Worm (Caenorhabditis elegans) whole organism, young adult: ENCODE data around the gene osta-3.

Experiments used
- B0019.2 ChIP-seq: fragments of 200-800 bp; sonication (Bioruptor generic); conservative IDR thresholded peaks from 2 replicates; pipeline ENCODE4 v1.3.6; 2022; ENCODE audit warnings: missing genetic modification reagents, missing genetic modification characterization, missing compliant biosample characterization
- C17E4.6 ChIP-seq: fragments of 200-800 bp; sonication (Bioruptor generic); IDR thresholded peaks from 2 replicates; pipeline ENCODE4 v1.3.6; 2022; ENCODE audit warnings: missing genetic modification reagents, missing genetic modification characterization, missing compliant biosample characterization
- F10E7.11 ChIP-seq: sonication (generic microtip); optimal IDR thresholded peaks from 2 replicates; lab custom pipeline; 2017; ENCODE audit warnings: mild to moderate bottlenecking, missing genetic modification characterization, moderate library complexity, missing compliant biosample characterization
- F23B12.7 ChIP-seq: sonication (generic microtip); optimal IDR thresholded peaks from 2 replicates; lab custom pipeline; 2017; ENCODE audit warnings: missing genetic modification characterization, mild to moderate bottlenecking, missing compliant biosample characterization, antibody characterized with exemption, moderate library complexity; ENCODE audit not compliant: insufficient read depth
- F57C9.4 ChIP-seq: sonication (generic microtip); optimal IDR thresholded peaks from 2 replicates; lab custom pipeline; 2017; ENCODE audit warnings: mild to moderate bottlenecking, missing genetic modification characterization, missing compliant biosample characterization
- K12H6.12 ChIP-seq: fragments of 200-800 bp; sonication (Bioruptor generic); optimal IDR thresholded peaks from 2 replicates; lab custom pipeline; 2018; ENCODE audit warnings: mild to moderate bottlenecking, missing genetic modification characterization, missing compliant biosample characterization
- Y53G8AR.9 ChIP-seq: fragments of 200-800 bp; sonication (Bioruptor generic); conservative IDR thresholded peaks from 2 replicates; pipeline ENCODE4 v1.3.6; 2022; ENCODE audit warnings: missing genetic modification reagents, missing genetic modification characterization, missing compliant biosample characterization
- Y67H2A.10 ChIP-seq: fragments of 200-800 bp; sonication (Bioruptor generic); conservative IDR thresholded peaks from 2 replicates; pipeline ENCODE4 v1.3.6; 2022; ENCODE audit warnings: missing genetic modification reagents, missing genetic modification characterization, missing compliant biosample characterization
- ZK185.1 ChIP-seq: sonication (generic microtip); optimal IDR thresholded peaks from 2 replicates; lab custom pipeline; 2016; ENCODE audit warnings: mild to moderate bottlenecking, missing genetic modification characterization, missing compliant biosample characterization; ENCODE audit not compliant: poor library complexity, severe bottlenecking
- ama-1 ChIP-seq, 3 experiments: fragments of 150-350 bp in 1 of 3; sonication (generic microtip) in 2 of 3; optimal IDR thresholded peaks; 2 replicates each; lab custom pipeline; 2014 to 2018; ENCODE audit warnings: missing biosample characterization in 2 of 3, missing genetic modification characterization in 2 of 3, missing genetic modification reagents in 2 of 3
- athp-1 ChIP-seq: sonication (generic microtip); optimal IDR thresholded peaks from 2 replicates; lab custom pipeline; 2017; ENCODE audit warnings: mild to moderate bottlenecking, missing genetic modification characterization, missing compliant biosample characterization
- attf-6 ChIP-seq: fragments of 200-800 bp; sonication (Bioruptor generic); IDR thresholded peaks from 2 replicates; pipeline ENCODE4 v1.3.6; 2022; ENCODE audit warnings: missing genetic modification reagents, missing genetic modification characterization, missing compliant biosample characterization
- ccch-3 ChIP-seq: fragments of 200-800 bp; sonication (Bioruptor generic); optimal IDR thresholded peaks from 2 replicates; lab custom pipeline; 2018; ENCODE audit warnings: mild to moderate bottlenecking, missing genetic modification characterization, missing compliant biosample characterization
- cebp-1 ChIP-seq, 2 experiments: fragments of 200-800 bp in 1 of 2; sonication (Bioruptor generic) in 1 of 2; sonication (generic microtip) in 1 of 2; IDR thresholded peaks in 1 of 2; optimal IDR thresholded peaks in 1 of 2; 2 replicates each; pipeline versions ENCODE4 v1.3.6 to Lab custom; 2017 to 2022; ENCODE audit warnings: missing compliant biosample characterization in 2 of 2, missing genetic modification characterization in 2 of 2, mild to moderate bottlenecking in 1 of 2, missing genetic modification reagents in 1 of 2, moderate library complexity in 1 of 2
- ceh-27 ChIP-seq: fragments of 200-800 bp; sonication (Bioruptor generic); optimal IDR thresholded peaks from 2 replicates; lab custom pipeline; 2018; ENCODE audit warnings: mild to moderate bottlenecking, missing genetic modification characterization, moderate library complexity, missing compliant biosample characterization
- ceh-79 ChIP-seq: sonication (generic microtip); optimal IDR thresholded peaks from 2 replicates; lab custom pipeline; 2017; ENCODE audit warnings: mild to moderate bottlenecking, missing genetic modification characterization, missing compliant biosample characterization
- ceh-91 ChIP-seq: fragments of 200-800 bp; sonication (Bioruptor generic); IDR thresholded peaks from 2 replicates; pipeline ENCODE4 v1.3.6; 2022; ENCODE audit warnings: missing genetic modification reagents, missing genetic modification characterization, missing compliant biosample characterization
- chd-7 ChIP-seq: sonication (generic microtip); optimal IDR thresholded peaks from 2 replicates; lab custom pipeline; 2016; ENCODE audit warnings: mild to moderate bottlenecking, missing genetic modification characterization, moderate library complexity, missing compliant biosample characterization
- die-1 ChIP-seq: sonication (generic microtip); optimal IDR thresholded peaks from 2 replicates; lab custom pipeline; 2016; ENCODE audit warnings: missing genotype, mild to moderate bottlenecking, missing genetic modification characterization, missing compliant biosample characterization
- dox-1 ChIP-seq: fragments of 200-800 bp; sonication (Bioruptor generic); IDR thresholded peaks from 2 replicates; pipeline ENCODE4 v1.3.6; 2022; ENCODE audit warnings: missing genetic modification reagents, missing genetic modification characterization, missing compliant biosample characterization
- egl-18 ChIP-seq: fragments of 200-800 bp; sonication (Bioruptor generic); IDR thresholded peaks from 2 replicates; pipeline ENCODE4 v1.3.6; 2022; ENCODE audit warnings: missing genetic modification reagents, missing genetic modification characterization, missing compliant biosample characterization
- egl-44 ChIP-seq: fragments of 200-800 bp; sonication (Bioruptor generic); IDR thresholded peaks from 2 replicates; pipeline ENCODE4 v1.3.6; 2022; ENCODE audit warnings: missing genetic modification reagents, missing genetic modification characterization, missing compliant biosample characterization
- ekl-4 ChIP-seq: fragments of 200-800 bp; sonication (Bioruptor generic); IDR thresholded peaks from 2 replicates; pipeline ENCODE4 v1.3.6; 2022; ENCODE audit warnings: missing genetic modification reagents, missing genetic modification characterization, missing compliant biosample characterization
- hrde-1 ChIP-seq: sonication (generic microtip); optimal IDR thresholded peaks from 2 replicates; lab custom pipeline; 2016; ENCODE audit warnings: missing genetic modification characterization, mild to moderate bottlenecking, missing compliant biosample characterization, moderate library complexity, missing genotype, missing genetic modification reagents, borderline replicate concordance
- lag-1 ChIP-seq: fragments of 200-800 bp; sonication (Bioruptor generic); IDR thresholded peaks from 2 replicates; pipeline ENCODE4 v1.3.6; 2022; ENCODE audit warnings: missing genetic modification reagents, missing genetic modification characterization, missing compliant biosample characterization
- let-526 ChIP-seq: fragments of 200-800 bp; sonication (Bioruptor generic); IDR thresholded peaks from 2 replicates; pipeline ENCODE4 v1.3.6; 2022; ENCODE audit warnings: missing genetic modification reagents, missing genetic modification characterization, missing compliant biosample characterization
- lin-26 ChIP-seq: fragments of 200-800 bp; sonication (Bioruptor generic); IDR thresholded peaks from 2 replicates; pipeline ENCODE4 v1.3.6; 2022; ENCODE audit warnings: missing genetic modification reagents, missing genetic modification characterization, missing compliant biosample characterization
- lin-54 ChIP-seq: fragments of 200-800 bp; sonication (Bioruptor generic); optimal IDR thresholded peaks from 2 replicates; lab custom pipeline; 2018; ENCODE audit warnings: mild to moderate bottlenecking, missing genetic modification characterization, missing compliant biosample characterization
- lsl-1 ChIP-seq: fragments of 200-800 bp; sonication (Bioruptor generic); optimal IDR thresholded peaks from 2 replicates; lab custom pipeline; 2018; ENCODE audit warnings: mild to moderate bottlenecking, missing genetic modification characterization, moderate library complexity, missing compliant biosample characterization
- madf-10 ChIP-seq: sonication (generic microtip); optimal IDR thresholded peaks from 2 replicates; lab custom pipeline; 2016; ENCODE audit warnings: mild to moderate bottlenecking, missing genetic modification characterization, missing compliant biosample characterization
- mcd-1 ChIP-seq: fragments of 200-800 bp; sonication (Bioruptor generic); IDR thresholded peaks from 2 replicates; pipeline ENCODE4 v1.3.6; 2022; ENCODE audit warnings: missing genetic modification reagents, missing genetic modification characterization, missing compliant biosample characterization
- mxl-1 ChIP-seq: sonication (generic microtip); optimal IDR thresholded peaks from 2 replicates; lab custom pipeline; 2016; ENCODE audit warnings: missing genetic modification characterization, missing compliant biosample characterization
- nfya-1 ChIP-seq: sonication (generic microtip); optimal IDR thresholded peaks from 2 replicates; lab custom pipeline; 2017; ENCODE audit warnings: antibody characterized with exemption, missing compliant biosample characterization, missing genetic modification characterization, borderline replicate concordance; ENCODE audit not compliant: insufficient read depth
- nfya-2 ChIP-seq: fragments of 200-800 bp; sonication (Bioruptor generic); IDR thresholded peaks from 2 replicates; pipeline ENCODE4 v1.3.6; 2022; ENCODE audit warnings: missing genetic modification reagents, missing genetic modification characterization, missing compliant biosample characterization
- nfyb-1 ChIP-seq: fragments of 200-800 bp; sonication (Bioruptor generic); IDR thresholded peaks from 2 replicates; pipeline ENCODE4 v1.3.6; 2022; ENCODE audit warnings: missing genetic modification reagents, missing genetic modification characterization, missing compliant biosample characterization
- nhr-120 ChIP-seq: fragments of 200-800 bp; sonication (Bioruptor generic); IDR thresholded peaks from 2 replicates; pipeline ENCODE4 v1.3.6; 2022; ENCODE audit warnings: missing genetic modification characterization, missing compliant biosample characterization
- nhr-179 ChIP-seq: sonication (generic microtip); optimal IDR thresholded peaks from 2 replicates; lab custom pipeline; 2016; ENCODE audit warnings: mild to moderate bottlenecking, missing genetic modification characterization, missing compliant biosample characterization
- pha-4 ChIP-seq: fragments of 150-350 bp; sonication (generic microtip); optimal IDR thresholded peaks from 2 replicates; lab custom pipeline; 2014; ENCODE audit warnings: missing biosample characterization, missing genetic modification reagents, missing genetic modification characterization
- sea-2 ChIP-seq: fragments of 200-800 bp; sonication (Bioruptor generic); IDR thresholded peaks from 2 replicates; pipeline ENCODE4 v1.3.6; 2022; ENCODE audit warnings: missing genetic modification characterization, missing compliant biosample characterization
- snpc-3.4 ChIP-seq: sonication (generic microtip); optimal IDR thresholded peaks from 2 replicates; lab custom pipeline; 2017; ENCODE audit warnings: missing genetic modification characterization, mild to moderate bottlenecking, missing compliant biosample characterization, antibody characterized with exemption, moderate library complexity, missing genotype, missing genetic modification reagents
- somi-1 ChIP-seq: fragments of 200-800 bp; sonication (Bioruptor generic); optimal IDR thresholded peaks from 2 replicates; lab custom pipeline; 2018; ENCODE audit warnings: mild to moderate bottlenecking, missing genetic modification characterization, missing compliant biosample characterization
- tlf-1 ChIP-seq: fragments of 200-800 bp; sonication (Bioruptor generic); optimal IDR thresholded peaks from 2 replicates; lab custom pipeline; 2018; ENCODE audit warnings: mild to moderate bottlenecking, missing genetic modification characterization, missing compliant biosample characterization
- unc-130 ChIP-seq: sonication (generic microtip); optimal IDR thresholded peaks from 2 replicates; lab custom pipeline; 2016; ENCODE audit warnings: missing genetic modification reagents, missing genetic modification characterization, missing compliant biosample characterization
- zfh-2 ChIP-seq: fragments of 200-800 bp; sonication (Bioruptor generic); conservative IDR thresholded peaks from 2 replicates; pipeline ENCODE4 v1.3.6; 2022; ENCODE audit warnings: missing genetic modification reagents, missing genetic modification characterization, missing compliant biosample characterization
- ztf-18 ChIP-seq: sonication (generic microtip); optimal IDR thresholded peaks from 2 replicates; lab custom pipeline; 2016; ENCODE audit warnings: missing genotype, mild to moderate bottlenecking, missing genetic modification characterization, missing compliant biosample characterization
- ztf-28 ChIP-seq: fragments of 200-800 bp; sonication (Bioruptor generic); IDR thresholded peaks from 2 replicates; pipeline ENCODE4 v1.3.6; 2022; ENCODE audit warnings: missing genetic modification reagents, missing genetic modification characterization, missing compliant biosample characterization
- ztf-6 ChIP-seq: fragments of 200-800 bp; sonication (Bioruptor generic); IDR thresholded peaks from 2 replicates; pipeline ENCODE4 v1.3.6; 2022; ENCODE audit warnings: missing genetic modification reagents, missing genetic modification characterization, missing compliant biosample characterization

osta-3 gene

ce11 chrII:14798047-14798522 lies 14.2 kb upstream of the osta-3 start, which contains the start of gene tbc-20 (continued):
- TF ChIP-seq chd-7 (tag; lab: Kevin White, UChicago): no peak
- no peak for TF ChIP-seq ceh-91 (GFP tag; lab: Robert Waterston, UW)
- TF ChIP-seq dox-1 (GFP tag; lab: Robert Waterston, UW): no peak
- peak; percentile 56 for TF ChIP-seq snpc-3.4 (tag; lab: Kevin White, UChicago)
- TF ChIP-seq sea-2 (GFP tag; lab: Robert Waterston, UW): no peak
- no peak for TF ChIP-seq tlf-1 (GFP tag; lab: Kevin White, UChicago)
- no peak for TF ChIP-seq ztf-18 (tag; lab: Kevin White, UChicago)
- no peak for TF ChIP-seq nhr-179 (tag; lab: Kevin White, UChicago)
- no peak for TF ChIP-seq let-526 (GFP tag; lab: Robert Waterston, UW)
- no peak for TF ChIP-seq die-1 (tag; lab: Kevin White, UChicago)
- peak; percentile 12 for TF ChIP-seq unc-130 (GFP tag; lab: Kevin White, UChicago)
- peak; percentile 19 for TF ChIP-seq athp-1 (tag; lab: Kevin White, UChicago)
- TF ChIP-seq mcd-1 (GFP tag; lab: Robert Waterston, UW): peak; percentile 31; the same call in 1 of the 2 replicates
- no peak for TF ChIP-seq pha-4 (tag; lab: Kevin White, UChicago)
- no peak for TF ChIP-seq Y67H2A.10 (GFP tag; lab: Robert Waterston, UW)
- TF ChIP-seq ceh-27 (GFP tag; lab: Kevin White, UChicago): no peak
- TF ChIP-seq lin-26 (GFP tag; lab: Robert Waterston, UW): no peak
- TF ChIP-seq ztf-6: no peak
- no peak for TF ChIP-seq F57C9.4 (tag; lab: Kevin White, UChicago)
- TF ChIP-seq B0019.2 (GFP tag; lab: Robert Waterston, UW): no peak
- TF ChIP-seq attf-6: 0 out of 2 replicates have a peak, but pooled peaks have one; percentile 19
- no peak for TF ChIP-seq somi-1 (GFP tag; lab: Kevin White, UChicago)
- TF ChIP-seq nfyb-1: no peak
- no peak for TF ChIP-seq zfh-2 (GFP tag; lab: Robert Waterston, UW)
- peak; percentile 57; the same call in 1 of the 2 replicates for TF ChIP-seq ekl-4 (GFP tag; lab: Robert Waterston, UW)
- no peak for TF ChIP-seq nfya-2 (GFP tag; lab: Robert Waterston, UW)
- TF ChIP-seq nfya-1 (tag; lab: Kevin White, UChicago): no peak
- TF ChIP-seq cebp-1 (GFP tag; IDR thresholded peaks at IDR 0.05; lab: Robert Waterston, UW): no peak
- no peak for TF ChIP-seq cebp-1 (tag; optimal IDR thresholded peaks at IDR 0.05; lab: Kevin White, UChicago)
- no peak for TF ChIP-seq egl-18 (GFP tag; lab: Robert Waterston, UW)
- no peak for TF ChIP-seq K12H6.12
- no peak for TF ChIP-seq F23B12.7
- peak; percentile 48 for TF ChIP-seq lsl-1 (GFP tag; lab: Kevin White, UChicago)
- TF ChIP-seq egl-44 (GFP tag; lab: Robert Waterston, UW): no peak
- TF ChIP-seq F10E7.11 (tag; lab: Kevin White, UChicago): no peak
- peak; percentile 28 for TF ChIP-seq ZK185.1
- TF ChIP-seq hrde-1 (tag; lab: Kevin White, UChicago): peak; percentile 38
- no peak for TF ChIP-seq madf-10
- peak; percentile 29 for TF ChIP-seq lin-54 (GFP tag; lab: Kevin White, UChicago)
- no peak for TF ChIP-seq mxl-1 (tag; lab: Kevin White, UChicago)
- no peak for TF ChIP-seq C17E4.6
- TF ChIP-seq ztf-28: no peak
- no peak for TF ChIP-seq nhr-120 (GFP tag; lab: Robert Waterston, UW)
- no peak for TF ChIP-seq ccch-3
- TF ChIP-seq ceh-79: no peak
- no peak for TF ChIP-seq Y53G8AR.9 (GFP tag; lab: Robert Waterston, UW)
- no peak for TF ChIP-seq ama-1 (optimal IDR thresholded peaks at IDR 0.05; lab: Kevin White, UChicago)
- peak in 1 of 2 experiments; percentile 9 for TF ChIP-seq ama-1 (GFP tag; optimal IDR thresholded peaks at IDR 0.05; lab: Kevin White, UChicago)
- no peak for TF ChIP-seq lag-1 (GFP tag; lab: Robert Waterston, UW)
